Fruit fly (Drosophila melanogaster): Measurements from ENCODE around the gene Ugt35B1.

The Ugt35B1 gene

dm6 chr3R:11196648-11197388, 26.8 kb upstream of the Ugt35B1 start (continued):
- TF ChIP-seq nmo (GFP tag; optimal IDR thresholded peaks at IDR 0.05) (peak; percentile 100), Meics (GFP tag; optimal IDR thresholded peaks at IDR 0.05) (peak; percentile 99), aop (GFP tag; IDR thresholded peaks at IDR 0.05) (no peak), Ptx1 (GFP tag; IDR thresholded peaks at IDR 0.05) (peak; percentile 99), CG16815 (GFP tag; optimal IDR thresholded peaks at IDR 0.05) (peak; percentile 97), odd (GFP tag; optimal IDR thresholded peaks at IDR 0.05) (peak; percentile 98), kay (GFP tag; optimal IDR thresholded peaks at IDR 0.05) (peak; percentile 87), Opbp (GFP tag; IDR thresholded peaks at IDR 0.05; ENCODE audit: partially characterized antibody) (no peak), Sox100B (GFP tag; optimal IDR thresholded peaks at IDR 0.05) (peak; percentile 100), slbo (GFP tag; IDR thresholded peaks at IDR 0.05) (peak; percentile 99), bowl (GFP tag; IDR thresholded peaks at IDR 0.05) (peak; percentile 91), Atf3 (GFP tag; optimal IDR thresholded peaks at IDR 0.05) (peak; percentile 83), Jarid2 (GFP tag; optimal IDR thresholded peaks at IDR 0.05) (peak; percentile 91), kni (GFP tag; optimal IDR thresholded peaks at IDR 0.05) (peak; percentile 92), CG14965 (GFP tag; optimal IDR thresholded peaks at IDR 0.05; ENCODE audit: borderline replicate concordance) (no peak), wor (GFP tag; IDR thresholded peaks at IDR 0.05) (peak; percentile 99), CG7839 (tag; optimal IDR thresholded peaks at IDR 0.05) (peak; percentile 100), CG1602 (GFP tag; optimal IDR thresholded peaks at IDR 0.05) (peak; percentile 97), stwl (tag; optimal IDR thresholded peaks at IDR 0.05) (no peak), CG34224 (GFP tag; IDR thresholded peaks at IDR 0.05; ENCODE audit: partially characterized antibody) (no peak), nerfin-2 (GFP tag; IDR thresholded peaks at IDR 0.05; ENCODE audit: partially characterized antibody) (no peak), Side (GFP tag; optimal IDR thresholded peaks at IDR 0.05) (peak; percentile 59), ro (GFP tag; IDR thresholded peaks at IDR 0.05) (peak; percentile 97), gro (GFP tag; optimal IDR thresholded peaks at IDR 0.05) (peak; percentile 41), CG8388 (GFP tag; optimal IDR thresholded peaks at IDR 0.05) (peak; percentile 98), CG7786 (GFP tag; optimal IDR thresholded peaks at IDR 0.05) (peak; percentile 86), CG10565 (GFP tag; optimal IDR thresholded peaks at IDR 0.05) (peak; percentile 77), CG11093 (GFP tag; IDR thresholded peaks at IDR 0.05) (peak; percentile 98), CG18764 (GFP tag; optimal IDR thresholded peaks at IDR 0.05) (peak; percentile 95), CG1647 (GFP tag; optimal IDR thresholded peaks at IDR 0.05) (peak; percentile 81), HmgD (GFP tag; optimal IDR thresholded peaks at IDR 0.05) (peak; percentile 56), nom (GFP tag; optimal IDR thresholded peaks at IDR 0.05) (peak; percentile 89), ci (GFP tag; IDR thresholded peaks at IDR 0.05) (peak; percentile 96), CG2199 (GFP tag; IDR thresholded peaks at IDR 0.05) (peak; percentile 96), Adf1 (GFP tag; IDR thresholded peaks at IDR 0.05) (peak; percentile 88), CG1529 (GFP tag; optimal IDR thresholded peaks at IDR 0.05) (peak; percentile 97), Lpt (GFP tag; optimal IDR thresholded peaks at IDR 0.05) (no peak), Hmx (GFP tag; optimal IDR thresholded peaks at IDR 0.05) (peak; percentile 82), CrebB (tag; optimal IDR thresholded peaks at IDR 0.05) (peak; percentile 95), hb (GFP tag; IDR thresholded peaks at IDR 0.05; ENCODE audit: partially characterized antibody) (no peak), TFAM (GFP tag; optimal IDR thresholded peaks at IDR 0.05) (peak; percentile 69), CG7556 (GFP tag; optimal IDR thresholded peaks at IDR 0.05) (peak; percentile 100), CG17802 (tag; optimal IDR thresholded peaks at IDR 0.05) (peak; percentile 88), Pdp1 (GFP tag; optimal IDR thresholded peaks at IDR 0.05) (peak; percentile 83 to 96), CG11504 (tag; optimal IDR thresholded peaks at IDR 0.05) (peak; percentile 99), CG17186 (GFP tag; optimal IDR thresholded peaks at IDR 0.05) (peak; percentile 80), CG7745 (tag; optimal IDR thresholded peaks at IDR 0.05) (no peak), Nf-YB (GFP tag; optimal IDR thresholded peaks at IDR 0.05) (peak; percentile 89), Fer3 (tag; optimal IDR thresholded peaks at IDR 0.05) (peak; percentile 98)
